Worm (Caenorhabditis elegans) whole organism, L3 larva: ENCODE results near the gene mrpl-35.
A peak's percentile ranks its signal among the peaks of the same experiment; 100 is the strongest.

Experiments
- R02D3.7 ChIP-seq: fragments of 150-350 bp; optimal IDR thresholded peaks from 2 replicates; lab custom pipeline; 2014; ENCODE audit warnings: missing biosample characterization, missing genetic modification characterization
- ZK546.5 ChIP-seq: sonication (generic microtip); optimal IDR thresholded peaks from 2 replicates; lab custom pipeline; 2017; ENCODE audit warnings: missing biosample characterization, missing genetic modification characterization
- aly-2 ChIP-seq: fragments of 150-350 bp; optimal IDR thresholded peaks from 2 replicates; lab custom pipeline; 2014; ENCODE audit warnings: missing biosample characterization, missing genetic modification characterization
- ama-1 ChIP-seq: fragments of 150-350 bp; optimal IDR thresholded peaks from 2 replicates; lab custom pipeline; 2018
- ceh-16 ChIP-seq: sonication (generic microtip); optimal IDR thresholded peaks from 2 replicates; lab custom pipeline; 2017; ENCODE audit warnings: missing biosample characterization, missing genetic modification characterization
- ceh-28 ChIP-seq: fragments of 150-350 bp; optimal IDR thresholded peaks from 2 replicates; lab custom pipeline; 2014; ENCODE audit warnings: missing biosample characterization, missing genetic modification reagents, missing genetic modification characterization
- daf-12 ChIP-seq: fragments of 150-350 bp; optimal IDR thresholded peaks from 2 replicates; lab custom pipeline; 2014; ENCODE audit warnings: missing biosample characterization, missing genetic modification reagents, missing genetic modification characterization
- egl-27 ChIP-seq: sonication (generic microtip); optimal IDR thresholded peaks from 4 replicates; lab custom pipeline; 2017; ENCODE audit warnings: missing biosample characterization, missing genetic modification reagents, missing genetic modification characterization
- elt-1 ChIP-seq: fragments of 150-350 bp; optimal IDR thresholded peaks from 2 replicates; lab custom pipeline; 2014; ENCODE audit warnings: missing biosample characterization, missing genetic modification characterization
- elt-2 ChIP-seq: sonication (generic microtip); optimal IDR thresholded peaks from 2 replicates; lab custom pipeline; 2016; ENCODE audit warnings: missing genetic modification reagents, mild to moderate bottlenecking, missing genetic modification characterization, missing compliant biosample characterization
- elt-3 ChIP-seq, 3 experiments: fragments of 150-350 bp in 1 of 3; sonication (generic microtip) in 2 of 3; optimal IDR thresholded peaks; 2 replicates in 2 of 3; 4 replicates in 1 of 3; lab custom pipeline; 2014 to 2017; ENCODE audit warnings: missing biosample characterization in 3 of 3, missing genetic modification characterization in 3 of 3
- eor-1 ChIP-seq, 2 experiments: fragments of 150-350 bp; optimal IDR thresholded peaks; 2 replicates each; lab custom pipeline; 2014 to 2018; ENCODE audit warnings: missing biosample characterization in 2 of 2, missing genetic modification characterization in 2 of 2
- fkh-10 ChIP-seq: sonication (generic microtip); optimal IDR thresholded peaks from 2 replicates; lab custom pipeline; 2017; ENCODE audit warnings: missing biosample characterization, missing genetic modification reagents, missing genetic modification characterization
- fkh-2 ChIP-seq: fragments of 150-350 bp; optimal IDR thresholded peaks from 2 replicates; lab custom pipeline; 2014; ENCODE audit warnings: missing biosample characterization, missing genetic modification reagents, missing genetic modification characterization
- fos-1 ChIP-seq: fragments of 150-350 bp; optimal IDR thresholded peaks from 2 replicates; lab custom pipeline; 2014; ENCODE audit warnings: missing biosample characterization, missing genetic modification characterization
- hmg-11 ChIP-seq: sonication (generic microtip); optimal IDR thresholded peaks from 2 replicates; lab custom pipeline; 2016; ENCODE audit warnings: missing genetic modification characterization, missing compliant biosample characterization
- jun-1 ChIP-seq: fragments of 150-350 bp; optimal IDR thresholded peaks from 2 replicates; lab custom pipeline; 2014; ENCODE audit warnings: missing biosample characterization, missing genetic modification reagents, missing genetic modification characterization
- lin-15B ChIP-seq: fragments of 150-350 bp; optimal IDR thresholded peaks from 2 replicates; lab custom pipeline; 2014; ENCODE audit warnings: missing biosample characterization, missing genetic modification characterization
- lin-39 ChIP-seq: fragments of 150-350 bp; optimal IDR thresholded peaks from 2 replicates; lab custom pipeline; 2018; ENCODE audit warnings: missing biosample characterization, missing genetic modification reagents, missing genetic modification characterization
- lsy-12 ChIP-seq: sonication (generic microtip); optimal IDR thresholded peaks from 2 replicates; lab custom pipeline; 2016; ENCODE audit warnings: mild to moderate bottlenecking, missing genetic modification characterization, missing compliant biosample characterization
- mdl-1 ChIP-seq: fragments of 150-350 bp; optimal IDR thresholded peaks from 2 replicates; lab custom pipeline; 2014; ENCODE audit warnings: missing biosample characterization, missing genetic modification characterization
- mml-1 ChIP-seq: fragments of 150-350 bp; sonication (generic microtip); optimal IDR thresholded peaks from 3 replicates; lab custom pipeline; 2014; ENCODE audit warnings: missing biosample characterization, missing genetic modification characterization
- nfya-1 ChIP-seq: sonication (generic microtip); optimal IDR thresholded peaks from 2 replicates; lab custom pipeline; 2017; ENCODE audit warnings: missing genetic modification characterization, mild to moderate bottlenecking, missing compliant biosample characterization, antibody characterized with exemption, moderate library complexity; ENCODE audit not compliant: insufficient read depth
- nhr-12 ChIP-seq: fragments of 150-350 bp; optimal IDR thresholded peaks from 2 replicates; lab custom pipeline; 2014; ENCODE audit warnings: missing biosample characterization, missing genetic modification characterization
- nhr-23 ChIP-seq: fragments of 150-350 bp; optimal IDR thresholded peaks from 2 replicates; lab custom pipeline; 2014; ENCODE audit warnings: missing biosample characterization, missing genetic modification reagents, missing genetic modification characterization
- nhr-237 ChIP-seq: fragments of 150-350 bp; optimal IDR thresholded peaks from 2 replicates; lab custom pipeline; 2014; ENCODE audit warnings: missing biosample characterization, missing genetic modification characterization
- nhr-25 ChIP-seq: sonication (generic microtip); optimal IDR thresholded peaks from 2 replicates; lab custom pipeline; 2017; ENCODE audit warnings: missing biosample characterization, missing genetic modification characterization
- nhr-43 ChIP-seq: sonication (generic microtip); optimal IDR thresholded peaks from 2 replicates; lab custom pipeline; 2016; ENCODE audit warnings: mild to moderate bottlenecking, missing genetic modification characterization, missing compliant biosample characterization; ENCODE audit not compliant: poor library complexity, severe bottlenecking
- nhr-67 ChIP-seq: fragments of 150-350 bp; optimal IDR thresholded peaks from 2 replicates; lab custom pipeline; 2014; ENCODE audit warnings: missing biosample characterization, missing genetic modification characterization
- nhr-76 ChIP-seq: fragments of 150-350 bp; sonication (generic microtip); optimal IDR thresholded peaks from 5 replicates; lab custom pipeline; 2014; ENCODE audit warnings: missing biosample characterization, missing genetic modification characterization
- nhr-77 ChIP-seq: fragments of 150-350 bp; optimal IDR thresholded peaks from 2 replicates; lab custom pipeline; 2014; ENCODE audit warnings: missing biosample characterization, missing genetic modification characterization
- pha-4 ChIP-seq: fragments of 150-350 bp; optimal IDR thresholded peaks from 2 replicates; lab custom pipeline; 2014; ENCODE audit warnings: missing biosample characterization, missing genetic modification reagents, missing genetic modification characterization
- pqm-1 ChIP-seq: fragments of 150-350 bp; optimal IDR thresholded peaks from 2 replicates; lab custom pipeline; 2017; ENCODE audit warnings: missing biosample characterization, missing genetic modification characterization, inconsistent platforms
- skn-1 ChIP-seq: fragments of 150-350 bp; optimal IDR thresholded peaks from 2 replicates; lab custom pipeline; 2014; ENCODE audit warnings: missing biosample characterization, missing genetic modification characterization
- snpc-4 ChIP-seq: fragments of 150-350 bp; optimal IDR thresholded peaks from 2 replicates; lab custom pipeline; 2014; ENCODE audit warnings: missing biosample characterization, missing genetic modification characterization
- tbx-2 ChIP-seq: sonication (generic microtip); optimal IDR thresholded peaks from 2 replicates; lab custom pipeline; 2016; ENCODE audit warnings: mild to moderate bottlenecking, missing genetic modification characterization, missing compliant biosample characterization
- unc-39 ChIP-seq: sonication (generic microtip); optimal IDR thresholded peaks from 4 replicates; lab custom pipeline; 2017; ENCODE audit warnings: missing biosample characterization, missing genetic modification characterization
- zag-1 ChIP-seq: fragments of 150-350 bp; optimal IDR thresholded peaks from 2 replicates; lab custom pipeline; 2014; ENCODE audit warnings: missing biosample characterization, missing genetic modification characterization
- ztf-11 ChIP-seq: fragments of 150-350 bp; optimal IDR thresholded peaks from 2 replicates; lab custom pipeline; 2014; ENCODE audit warnings: missing biosample characterization, missing genetic modification characterization
- ztf-4 ChIP-seq: fragments of 150-350 bp; optimal IDR thresholded peaks from 2 replicates; lab custom pipeline; 2014; ENCODE audit warnings: missing biosample characterization, missing genetic modification characterization

The mrpl-35 gene

DNA sequence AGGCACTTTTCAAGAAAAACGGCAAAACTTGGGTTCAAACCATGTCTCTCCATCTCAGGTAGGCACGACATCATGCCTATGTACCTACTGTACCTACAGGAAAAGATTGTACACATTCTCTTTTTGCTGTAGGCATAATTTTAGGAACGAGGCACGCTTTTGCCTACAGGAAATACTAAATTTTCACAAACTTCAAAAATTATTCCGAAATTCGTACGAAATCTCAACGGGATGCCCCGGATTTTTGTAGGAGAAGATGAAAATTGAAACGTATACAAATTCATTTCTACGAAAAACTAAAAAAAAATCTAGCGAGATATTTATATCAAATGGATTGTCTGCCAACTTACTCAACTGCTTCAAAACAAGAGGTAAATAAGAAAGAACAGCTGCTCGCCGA is 38.0 kb downstream of the mrpl-35 start, which contains the start of gene C54C6.11:
C54C6.11 (plus strand) TSS at position 301 of the 400 bp plus-strand sequence.
- TF ChIP-seq nhr-237 (no peak), snpc-4 (tag; lab: Kevin White, UChicago) (no peak), fkh-10 (GFP tag; lab: Kevin White, UChicago) (no peak), ztf-11 (no peak), lin-15B (tag; lab: Kevin White, UChicago) (no peak), daf-12 (tag; lab: Kevin White, UChicago) (no peak), nhr-67 (tag; lab: Kevin White, UChicago) (no peak), egl-27 (tag; lab: Kevin White, UChicago) (no peak), ama-1 (lab: Kevin White, UChicago) (no peak), jun-1 (tag; lab: Kevin White, UChicago) (no peak), elt-2 (no peak), nhr-23 (no peak), nhr-12 (tag; lab: Kevin White, UChicago) (no peak), ceh-28 (tag; lab: Kevin White, UChicago) (no peak), nhr-43 (tag; lab: Kevin White, UChicago) (no peak), unc-39 (tag; lab: Kevin White, UChicago) (no peak), elt-3 (tag; optimal IDR thresholded peaks at IDR 0.05; lab: Kevin White, UChicago) (no peak), hmg-11 (tag; lab: Kevin White, UChicago) (no peak), aly-2 (no peak)

DNA sequence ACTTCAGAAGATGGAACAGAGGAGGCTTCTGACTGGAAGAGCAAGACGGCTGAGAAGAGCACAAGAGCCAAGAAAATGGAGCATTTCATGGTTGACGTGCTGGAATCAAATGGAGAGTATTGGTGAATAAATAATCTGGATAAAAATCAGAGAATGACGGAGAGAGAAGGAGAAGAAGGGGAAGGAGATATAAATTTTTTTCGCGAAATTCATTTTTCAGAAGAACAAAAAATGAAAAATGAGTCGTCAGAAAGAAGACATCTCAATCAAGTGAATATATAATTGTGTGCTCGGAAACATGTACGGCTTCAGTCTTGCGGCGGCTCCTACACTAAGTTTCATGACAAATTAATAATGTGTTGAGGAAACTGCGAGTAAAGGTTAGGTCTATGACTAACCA is 39.7 kb downstream of the mrpl-35 start, which contains the start of gene C54C6.5:
C54C6.5 (minus strand) TSS at position 101 of the 400 bp plus-strand sequence.
- TF ChIP-seq nhr-237 (no peak), nhr-76 (tag; lab: Kevin White, UChicago) (no peak), ztf-4 (tag; lab: Kevin White, UChicago) (no peak), ceh-16 (tag; lab: Kevin White, UChicago) (no peak), pqm-1 (tag; lab: Kevin White, UChicago) (no peak)
- TF ChIP-seq, all 47 proteins: peak for 0

DNA sequence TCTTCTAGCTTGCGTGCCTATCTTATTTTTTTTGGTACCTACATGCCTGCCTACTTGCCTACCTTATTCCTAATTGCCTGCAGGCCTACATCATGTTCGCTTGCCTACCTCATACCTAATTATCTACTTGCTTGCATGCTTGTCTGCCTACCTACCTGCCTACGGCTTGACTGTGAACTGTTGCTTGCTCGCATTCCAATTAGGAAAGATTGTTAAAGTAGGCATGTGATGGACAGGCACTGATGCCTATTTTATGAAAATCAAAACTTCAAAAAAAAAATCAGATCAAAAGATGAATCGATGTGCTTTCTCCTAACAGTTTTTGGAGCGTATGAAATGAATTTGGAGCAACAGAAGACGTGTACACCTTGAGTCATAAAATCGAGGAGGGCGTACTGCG is 40.3 kb downstream of the mrpl-35 start:
- TF ChIP-seq nhr-67 (tag; lab: Kevin White, UChicago) (no peak), aly-2 (no peak), pha-4 (tag; lab: Kevin White, UChicago) (no peak), eor-1 (tag; optimal IDR thresholded peaks at IDR 0.05; lab: Kevin White, UChicago) (no peak), elt-3 (tag; optimal IDR thresholded peaks at IDR 0.05; lab: Kevin White, UChicago) (no peak), nhr-77 (tag; lab: Kevin White, UChicago) (no peak), ceh-28 (tag; lab: Kevin White, UChicago) (no peak), nfya-1 (no peak), daf-12 (tag; lab: Kevin White, UChicago) (no peak), tbx-2 (no peak), skn-1 (tag; lab: Kevin White, UChicago) (no peak), elt-2 (no peak), pqm-1 (tag; lab: Kevin White, UChicago) (no peak)
- TF ChIP-seq, all 47 proteins: peak for 0

DNA sequence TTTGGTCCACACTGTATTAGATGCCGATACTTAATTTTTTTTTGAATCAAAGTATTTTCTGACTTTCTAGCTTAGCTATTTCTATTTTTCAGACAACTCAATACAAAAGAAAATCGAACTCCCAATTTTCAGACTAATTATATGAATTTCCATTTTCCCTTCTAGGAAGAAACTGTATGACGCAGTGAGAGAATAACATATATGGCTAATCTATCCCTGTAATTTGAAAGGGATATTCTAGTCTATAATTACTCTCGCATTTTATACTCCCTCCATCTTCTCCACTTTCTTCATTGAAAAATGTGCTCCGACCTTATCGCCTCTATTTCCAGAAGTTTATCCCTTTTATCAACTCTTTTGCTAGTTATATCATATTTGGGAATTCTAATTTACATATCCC is 43.3 kb downstream of the mrpl-35 start, which contains the start of gene C54C6.4:
C54C6.4 (plus strand) TSS at position 301 of the 400 bp plus-strand sequence.
- TF ChIP-seq tbx-2 (no peak), zag-1 (no peak), R02D3.7 (no peak), aly-2 (no peak), fos-1 (tag; lab: Kevin White, UChicago) (no peak), elt-3 (tag; optimal IDR thresholded peaks at IDR 0.05; lab: Kevin White, UChicago) (no peak), fkh-10 (GFP tag; lab: Kevin White, UChicago) (no peak), lin-15B (tag; lab: Kevin White, UChicago) (no peak)

DNA sequence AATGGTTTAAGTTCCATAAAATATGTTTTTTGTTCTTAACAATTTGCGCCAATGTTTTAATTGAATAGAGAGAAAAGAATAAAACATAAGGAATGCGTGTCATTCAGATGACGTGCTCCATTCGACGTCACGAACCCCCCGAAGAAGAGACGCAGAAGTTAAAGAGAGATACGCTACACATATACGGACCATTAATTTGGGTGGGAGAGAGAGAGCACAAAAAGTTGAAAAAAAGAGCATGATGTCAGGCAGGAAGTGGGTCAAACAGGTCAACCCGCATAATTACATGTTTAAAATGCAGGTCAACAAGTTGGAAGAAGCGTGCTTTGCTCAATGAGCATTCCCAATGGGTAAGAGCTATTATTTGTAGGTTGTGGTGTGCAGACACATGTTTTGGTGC is 50.2 kb downstream of the mrpl-35 start:
- TF ChIP-seq mdl-1 (tag; lab: Kevin White, UChicago) (no peak), mml-1 (tag; lab: Kevin White, UChicago) (no peak), nfya-1 (peak; percentile 28), lin-15B (tag; lab: Kevin White, UChicago) (no peak), elt-3 (tag; optimal IDR thresholded peaks at IDR 0.05; lab: Kevin White, UChicago) (no peak), fkh-2 (peak; percentile 60), nhr-25 (tag; lab: Kevin White, UChicago) (no peak), fkh-10 (GFP tag; lab: Kevin White, UChicago) (no peak), R02D3.7 (no peak), lin-39 (tag; lab: Kevin White, UChicago) (peak; percentile 21), lsy-12 (tag; lab: Kevin White, UChicago) (no peak), ZK546.5 (tag; lab: Kevin White, UChicago) (no peak), elt-1 (tag; lab: Kevin White, UChicago) (no peak), ama-1 (lab: Kevin White, UChicago) (no peak), tbx-2 (peak; percentile 41)
